Worm (Caenorhabditis elegans) whole organism, mixed stage, embryonic: Measurements from ENCODE around the gene swsn-1.

Experiments
- blmp-1 ChIP-seq: fragments of 150-350 bp; optimal IDR thresholded peaks from 2 replicates; lab custom pipeline; 2014; ENCODE audit warnings: missing biosample characterization, missing genetic modification characterization
- ces-1 ChIP-seq: fragments of 150-350 bp; optimal IDR thresholded peaks from 2 replicates; lab custom pipeline; 2014; ENCODE audit warnings: missing biosample characterization, missing genetic modification reagents, missing genetic modification characterization
- cnd-1 ChIP-seq: fragments of 200-800 bp; sonication (Bioruptor generic); optimal IDR thresholded peaks from 2 replicates; lab custom pipeline; 2018; ENCODE audit warnings: mild to moderate bottlenecking, missing genetic modification characterization, missing compliant biosample characterization
- flh-1 ChIP-seq: fragments of 200-800 bp; sonication (Bioruptor generic); optimal IDR thresholded peaks from 2 replicates; lab custom pipeline; 2018; ENCODE audit warnings: mild to moderate bottlenecking, missing genetic modification characterization, moderate library complexity, missing compliant biosample characterization
- lin-13 ChIP-seq: fragments of 150-350 bp; optimal IDR thresholded peaks from 2 replicates; lab custom pipeline; 2014; ENCODE audit warnings: missing biosample characterization, missing genetic modification characterization
- lin-32 ChIP-seq: fragments of 200-800 bp; sonication (Bioruptor generic); optimal IDR thresholded peaks from 2 replicates; lab custom pipeline; 2018; ENCODE audit warnings: mild to moderate bottlenecking, missing genetic modification characterization, missing compliant biosample characterization
- lsy-2 ChIP-seq: fragments of 150-350 bp; optimal IDR thresholded peaks from 2 replicates; lab custom pipeline; 2014; ENCODE audit warnings: missing biosample characterization, missing genetic modification characterization
- nhr-2 ChIP-seq: fragments of 150-350 bp; optimal IDR thresholded peaks from 2 replicates; lab custom pipeline; 2014; ENCODE audit warnings: missing biosample characterization, missing genetic modification characterization
- nhr-76 ChIP-seq: sonication (generic microtip); optimal IDR thresholded peaks from 2 replicates; lab custom pipeline; 2017; ENCODE audit warnings: missing biosample characterization, missing genetic modification characterization
- unc-62 ChIP-seq: fragments of 150-350 bp; optimal IDR thresholded peaks from 2 replicates; lab custom pipeline; 2014; ENCODE audit warnings: missing biosample characterization, missing genetic modification reagents, missing genetic modification characterization
- ztf-11 ChIP-seq: fragments of 150-350 bp; optimal IDR thresholded peaks from 2 replicates; lab custom pipeline; 2014; ENCODE audit warnings: missing biosample characterization, missing genetic modification characterization

DNA sequence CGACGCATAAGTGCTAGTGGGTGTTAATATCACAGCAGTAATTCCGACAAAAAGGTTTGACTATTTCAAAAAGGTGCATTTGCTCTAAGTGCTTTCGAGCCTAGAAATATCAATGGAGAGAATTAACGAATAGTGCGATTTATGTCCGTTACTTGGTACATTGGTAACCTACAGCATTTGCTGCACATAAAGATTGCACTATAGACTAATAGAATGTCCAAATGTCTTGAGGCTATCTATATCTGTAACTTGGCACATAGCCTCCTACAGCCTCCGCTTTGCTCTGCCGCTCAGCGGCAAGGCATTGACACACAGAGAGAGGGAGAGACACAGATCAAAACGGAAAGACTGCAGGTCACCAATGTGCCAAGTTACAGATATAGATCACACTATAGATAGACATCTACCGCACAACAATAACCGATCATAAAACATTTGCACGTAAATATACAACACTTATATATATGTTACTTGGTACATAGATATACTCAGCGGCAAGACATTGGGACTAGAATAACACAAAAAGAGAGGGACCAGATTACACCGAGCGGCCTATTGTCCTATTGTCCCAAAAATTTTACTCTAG, 53.7 kb downstream of the swsn-1 start, which contains the start of the genes srh-217 and Y113G7B.28:
- TF ChIP-seq nhr-2 (tag; lab: Kevin White, UChicago): no peak
- no peak for TF ChIP-seq ztf-11 (tag; lab: Kevin White, UChicago)
- TF ChIP-seq ces-1 (GFP tag; lab: Kevin White, UChicago): no peak
- TF ChIP-seq cnd-1: no peak
- TF ChIP-seq flh-1: no peak
- TF ChIP-seq lin-32: no peak
- TF ChIP-seq lin-13 (tag; lab: Kevin White, UChicago): no peak
- no peak for TF ChIP-seq lsy-2 (tag; lab: Kevin White, UChicago)
- TF ChIP-seq unc-62: no peak
- TF ChIP-seq blmp-1 (tag; lab: Kevin White, UChicago): no peak
- no peak for TF ChIP-seq nhr-76
